Fruit fly (Drosophila melanogaster): Measurements from ENCODE around the gene CG6277.
A peak's percentile ranks its signal among the peaks of the same experiment; 100 is the strongest.

dm6 chr3R:26989802-26990509 lies 33.1 kb downstream of the CG6277 start, which contains the start of gene CG31076:
- TF ChIP-seq EcR (GFP tag; optimal IDR thresholded peaks at IDR 0.05) (peak; percentile 85), D1 (tag; optimal IDR thresholded peaks at IDR 0.05) (peak; percentile 23), Pif1B (GFP tag; optimal IDR thresholded peaks at IDR 0.05) (peak; percentile 46), CG8301 (tag; optimal IDR thresholded peaks at IDR 0.05) (no peak), CG15710 (tag; optimal IDR thresholded peaks at IDR 0.05) (peak; percentile 14), CG12605 (GFP tag; IDR thresholded peaks at IDR 0.05) (no peak), CG17806 (tag; optimal IDR thresholded peaks at IDR 0.05) (peak; percentile 52), rn (GFP tag; IDR thresholded peaks at IDR 0.05) (no peak), CG4496 (GFP tag; IDR thresholded peaks at IDR 0.05) (no peak), CG14655 (GFP tag; optimal IDR thresholded peaks at IDR 0.05) (peak; percentile 33), Snoo (tag; optimal IDR thresholded peaks at IDR 0.05) (peak; percentile 73)

Data from whole organism, pupa.